Worm (Caenorhabditis elegans): ENCODE data around the gene T20B12.7.

- no peak for TF ChIP-seq lin-13 (GFP tag; optimal IDR thresholded peaks at IDR 0.05)
- no peak for TF ChIP-seq elt-1 (tag; optimal IDR thresholded peaks at IDR 0.05)
- no peak for TF ChIP-seq R02D3.7 (tag; optimal IDR thresholded peaks at IDR 0.05)
- TF ChIP-seq sma-3 (GFP tag; optimal IDR thresholded peaks at IDR 0.05): no peak
- no peak for TF ChIP-seq ama-1 (optimal IDR thresholded peaks at IDR 0.05)
- no peak for TF ChIP-seq nhr-25 (tag; optimal IDR thresholded peaks at IDR 0.05)
- no peak for TF ChIP-seq zag-1 (tag; optimal IDR thresholded peaks at IDR 0.05)
- TF ChIP-seq nhr-11 (tag; optimal IDR thresholded peaks at IDR 0.05): no peak
- no peak for TF ChIP-seq fos-1 (tag; optimal IDR thresholded peaks at IDR 0.05)
- no peak for TF ChIP-seq nhr-12 (tag; optimal IDR thresholded peaks at IDR 0.05)
- TF ChIP-seq F13H6.1 (tag; optimal IDR thresholded peaks at IDR 0.05): no peak
- no peak for TF ChIP-seq gmeb-1 (tag; optimal IDR thresholded peaks at IDR 0.05)
- no peak for TF ChIP-seq sma-9 (GFP tag; optimal IDR thresholded peaks at IDR 0.05)
- TF ChIP-seq sma-9 (tag; optimal IDR thresholded peaks at IDR 0.05): no peak
Observed at ce11 chrIII:7358627-7359026, 20.2 kb downstream of the T20B12.7 start.

Measured in whole organism, L2 larva.